Fruit fly (Drosophila melanogaster) whole organism, prepupa: ENCODE results near the gene Cpr67B.

ENCODE experiments used
- Blimp-1 ChIP-seq: fragments of 200-800 bp; sonication (Bioruptor generic); optimal IDR thresholded peaks from 3 replicates; lab custom pipeline; 2017; ENCODE audit warnings: missing biosample characterization, missing genetic modification characterization, mild to moderate bottlenecking, moderate library complexity, missing genetic modification reagents
- CG10631 ChIP-seq: fragments of 200-800 bp; sonication (Bioruptor generic); optimal IDR thresholded peaks from 2 replicates; lab custom pipeline; 2016; ENCODE audit warnings: missing biosample characterization, missing genetic modification characterization
- CG10669 ChIP-seq: fragments of 200-800 bp; sonication (Bioruptor generic); optimal IDR thresholded peaks from 3 replicates; lab custom pipeline; 2018; ENCODE audit warnings: missing biosample characterization, mild to moderate bottlenecking, missing genetic modification characterization, moderate library complexity
- CG11762 ChIP-seq: fragments of 200-800 bp; sonication (Bioruptor generic); optimal IDR thresholded peaks from 3 replicates; lab custom pipeline; 2016; ENCODE audit warnings: missing biosample characterization, missing genetic modification characterization; ENCODE audit not compliant: insufficient read depth
- CG11902 ChIP-seq: fragments of 200-800 bp; sonication (Bioruptor generic); optimal IDR thresholded peaks from 3 replicates; lab custom pipeline; 2016; ENCODE audit warnings: missing biosample characterization, missing genetic modification characterization
- CG15336 ChIP-seq: fragments of 200-800 bp; sonication (Bioruptor generic); IDR thresholded peaks from 2 replicates; pipeline ENCODE4 v1.3.6; 2022; ENCODE audit warnings: missing biosample characterization, missing genetic modification characterization
- CG1621 ChIP-seq: fragments of 200-800 bp; sonication (Bioruptor generic); optimal IDR thresholded peaks from 3 replicates; lab custom pipeline; 2018; ENCODE audit warnings: missing biosample characterization, mild to moderate bottlenecking, missing genetic modification characterization
- CG16779 ChIP-seq: fragments of 200-800 bp; sonication (Bioruptor generic); optimal IDR thresholded peaks from 3 replicates; lab custom pipeline; 2017; ENCODE audit warnings: missing biosample characterization, mild to moderate bottlenecking, missing genetic modification characterization
- CG3032 ChIP-seq: fragments of 200-800 bp; optimal IDR thresholded peaks from 2 replicates; lab custom pipeline; 2019; ENCODE audit warnings: missing biosample characterization, mild to moderate bottlenecking, missing genetic modification characterization, moderate library complexity
- CG32006 ChIP-seq: fragments of 200-800 bp; sonication (Bioruptor generic); optimal IDR thresholded peaks from 3 replicates; lab custom pipeline; 2017; ENCODE audit warnings: missing biosample characterization, mild to moderate bottlenecking, missing genetic modification characterization
- CG3919 ChIP-seq: fragments of 200-800 bp; sonication (Bioruptor generic); optimal IDR thresholded peaks from 3 replicates; lab custom pipeline; 2016; ENCODE audit warnings: missing biosample characterization, missing genetic modification characterization
- CG6163 ChIP-seq: fragments of 200-800 bp; sonication (Bioruptor generic); IDR thresholded peaks from 3 replicates; pipeline ENCODE4 v1.3.6; 2022; ENCODE audit warnings: missing biosample characterization, missing genetic modification characterization
- CG6276 ChIP-seq: fragments of 200-800 bp; sonication (Bioruptor generic); optimal IDR thresholded peaks from 2 replicates; lab custom pipeline; 2017; ENCODE audit warnings: missing biosample characterization, mild to moderate bottlenecking, missing genetic modification characterization
- CG8319 ChIP-seq: fragments of 200-800 bp; sonication (Bioruptor generic); optimal IDR thresholded peaks from 3 replicates; lab custom pipeline; 2016; ENCODE audit warnings: missing biosample characterization, missing genetic modification characterization
- CG8632 ChIP-seq: fragments of 200-800 bp; sonication (Bioruptor generic); optimal IDR thresholded peaks from 3 replicates; lab custom pipeline; 2016; ENCODE audit warnings: missing biosample characterization, missing genetic modification characterization
- CG9139 ChIP-seq: fragments of 200-800 bp; sonication (Bioruptor generic); optimal IDR thresholded peaks from 3 replicates; lab custom pipeline; 2017; ENCODE audit warnings: missing biosample characterization, mild to moderate bottlenecking, missing genetic modification characterization
- Eip75B ChIP-seq: fragments of 200-800 bp; sonication (Bioruptor generic); optimal IDR thresholded peaks from 3 replicates; lab custom pipeline; 2016; ENCODE audit warnings: missing biosample characterization, missing genetic modification characterization
- Eip78C ChIP-seq: fragments of 200-800 bp; sonication (Bioruptor generic); peaks from one replicate; lab custom pipeline; 2016; ENCODE audit warnings: missing biosample characterization, missing genetic modification characterization
- Ets96B ChIP-seq: fragments of 200-800 bp; optimal IDR thresholded peaks from 2 replicates; lab custom pipeline; 2019; ENCODE audit warnings: missing biosample characterization, mild to moderate bottlenecking, missing genetic modification characterization, moderate library complexity
- Hr38 ChIP-seq: sonication (Bioruptor generic); optimal IDR thresholded peaks from 2 replicates; lab custom pipeline; 2016; ENCODE audit warnings: missing biosample characterization, missing genetic modification characterization
- Lpt ChIP-seq: fragments of 200-800 bp; sonication (Bioruptor generic); optimal IDR thresholded peaks from 3 replicates; lab custom pipeline; 2016; ENCODE audit warnings: missing biosample characterization, missing genetic modification characterization
- Sox102F ChIP-seq: fragments of 200-800 bp; sonication (Bioruptor generic); optimal IDR thresholded peaks from 2 replicates; lab custom pipeline; 2016; ENCODE audit warnings: missing biosample characterization, mild to moderate bottlenecking, missing genetic modification characterization
- Sox14 ChIP-seq: fragments of 200-800 bp; sonication (Bioruptor generic); optimal IDR thresholded peaks from 3 replicates; lab custom pipeline; 2016; ENCODE audit warnings: missing biosample characterization, missing genetic modification characterization
- Sox15 ChIP-seq: fragments of 200-800 bp; sonication (Bioruptor generic); optimal IDR thresholded peaks from 3 replicates; lab custom pipeline; 2016; ENCODE audit warnings: missing biosample characterization, missing genetic modification characterization
- achi ChIP-seq: fragments of 200-800 bp; sonication (Bioruptor generic); optimal IDR thresholded peaks from 3 replicates; lab custom pipeline; 2016; ENCODE audit warnings: missing biosample characterization, missing genetic modification characterization
- dac ChIP-seq: fragments of 200-800 bp; sonication (Bioruptor generic); optimal IDR thresholded peaks from 2 replicates; lab custom pipeline; 2017; ENCODE audit warnings: missing biosample characterization, mild to moderate bottlenecking, missing genetic modification characterization
- dsx ChIP-seq: fragments of 200-800 bp; optimal IDR thresholded peaks from 3 replicates; lab custom pipeline; 2019; ENCODE audit warnings: missing biosample characterization, mild to moderate bottlenecking, missing genetic modification characterization, moderate library complexity; ENCODE audit not compliant: poor library complexity, severe bottlenecking
- eg ChIP-seq: fragments of 200-800 bp; sonication (Bioruptor generic); IDR thresholded peaks from 3 replicates; pipeline ENCODE4 v1.3.6; 2022; ENCODE audit warnings: missing biosample characterization, missing genetic modification characterization
- fd85E ChIP-seq: fragments of 200-800 bp; sonication (Bioruptor generic); optimal IDR thresholded peaks from 3 replicates; lab custom pipeline; 2016; ENCODE audit warnings: missing biosample characterization, missing genetic modification characterization
- fkh ChIP-seq: fragments of 200-800 bp; sonication (Bioruptor generic); optimal IDR thresholded peaks from 3 replicates; lab custom pipeline; 2017; ENCODE audit warnings: missing biosample characterization, mild to moderate bottlenecking, missing genetic modification characterization, moderate library complexity
- lz ChIP-seq: fragments of 200-800 bp; sonication (Bioruptor generic); optimal IDR thresholded peaks from 3 replicates; lab custom pipeline; 2016; ENCODE audit warnings: missing biosample characterization, missing genetic modification characterization
- net ChIP-seq: fragments of 200-800 bp; sonication (Bioruptor generic); optimal IDR thresholded peaks from 3 replicates; lab custom pipeline; 2016; ENCODE audit warnings: missing biosample characterization, missing genetic modification characterization
- pdm3 ChIP-seq: fragments of 200-800 bp; sonication (Bioruptor generic); optimal IDR thresholded peaks from 3 replicates; lab custom pipeline; 2016; ENCODE audit warnings: missing biosample characterization, missing genetic modification characterization
- salr ChIP-seq, 2 experiments: fragments of 200-800 bp; sonication (Bioruptor generic); optimal IDR thresholded peaks; 3 replicates each; lab custom pipeline; 2016 to 2018; ENCODE audit warnings: missing biosample characterization in 2 of 2, missing genetic modification characterization in 2 of 2, mild to moderate bottlenecking in 1 of 2
- spab ChIP-seq: fragments of 200-800 bp; sonication (Bioruptor generic); optimal IDR thresholded peaks from 2 replicates; lab custom pipeline; 2017; ENCODE audit warnings: missing biosample characterization, mild to moderate bottlenecking, missing genetic modification characterization, missing genetic modification reagents
- ss ChIP-seq, 2 experiments: fragments of 200-800 bp; sonication (Bioruptor generic); optimal IDR thresholded peaks; 2 replicates in 1 of 2; 3 replicates in 1 of 2; lab custom pipeline; 2017 to 2018; ENCODE audit warnings: mild to moderate bottlenecking in 2 of 2, missing biosample characterization in 2 of 2, missing genetic modification characterization in 2 of 2, moderate library complexity in 1 of 2
- svp ChIP-seq: fragments of 200-800 bp; sonication (Bioruptor generic); peaks from one replicate; lab custom pipeline; 2016; ENCODE audit warnings: missing biosample characterization, missing genetic modification characterization
- vri ChIP-seq: fragments of 200-800 bp; sonication (Bioruptor generic); optimal IDR thresholded peaks from 3 replicates; lab custom pipeline; 2016; ENCODE audit warnings: missing biosample characterization, mild to moderate bottlenecking, missing genetic modification characterization

Cpr67B gene

DNA sequence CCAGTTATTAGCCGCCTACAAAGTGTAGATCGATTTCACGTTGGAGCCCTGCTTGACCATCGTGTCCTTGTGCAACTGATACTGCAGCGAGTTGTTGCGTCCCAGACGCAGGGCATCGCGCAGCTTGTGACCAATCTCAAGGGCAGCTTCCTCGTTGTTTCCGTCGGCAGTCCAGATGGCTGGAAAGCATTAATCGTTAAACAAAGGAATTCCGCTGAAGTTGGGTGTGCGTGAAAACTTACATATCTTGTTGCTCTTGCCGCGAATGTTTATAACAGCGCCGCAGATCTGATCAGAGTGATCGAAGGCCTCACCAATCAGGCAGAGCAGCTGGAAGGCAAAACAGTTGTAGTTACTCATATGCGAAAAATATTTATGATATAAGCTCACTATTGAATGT is 4.7 kb upstream of the Cpr67B start:
- TF ChIP-seq Sox14 (GFP tag; lab: Kevin White, UChicago) (peak; percentile 13), Eip78C (GFP tag; lab: Kevin White, UChicago) (no peak), lz (GFP tag; lab: Kevin White, UChicago) (no peak), salr (GFP tag; optimal IDR thresholded peaks at IDR 0.05; lab: Kevin White, UChicago) (no peak), dac (GFP tag; lab: Kevin White, UChicago) (no peak), Sox15 (GFP tag; lab: Kevin White, UChicago) (no peak), achi (GFP tag; lab: Kevin White, UChicago) (no peak), CG1621 (peak; percentile 55), CG9139 (GFP tag; lab: Kevin White, UChicago) (no peak), CG11762 (GFP tag; lab: Kevin White, UChicago) (no peak), svp (GFP tag; lab: Kevin White, UChicago) (no peak), CG8632 (GFP tag; lab: Kevin White, UChicago) (no peak), eg (no peak), CG10669 (GFP tag; lab: Kevin White, UChicago) (no peak)

DNA sequence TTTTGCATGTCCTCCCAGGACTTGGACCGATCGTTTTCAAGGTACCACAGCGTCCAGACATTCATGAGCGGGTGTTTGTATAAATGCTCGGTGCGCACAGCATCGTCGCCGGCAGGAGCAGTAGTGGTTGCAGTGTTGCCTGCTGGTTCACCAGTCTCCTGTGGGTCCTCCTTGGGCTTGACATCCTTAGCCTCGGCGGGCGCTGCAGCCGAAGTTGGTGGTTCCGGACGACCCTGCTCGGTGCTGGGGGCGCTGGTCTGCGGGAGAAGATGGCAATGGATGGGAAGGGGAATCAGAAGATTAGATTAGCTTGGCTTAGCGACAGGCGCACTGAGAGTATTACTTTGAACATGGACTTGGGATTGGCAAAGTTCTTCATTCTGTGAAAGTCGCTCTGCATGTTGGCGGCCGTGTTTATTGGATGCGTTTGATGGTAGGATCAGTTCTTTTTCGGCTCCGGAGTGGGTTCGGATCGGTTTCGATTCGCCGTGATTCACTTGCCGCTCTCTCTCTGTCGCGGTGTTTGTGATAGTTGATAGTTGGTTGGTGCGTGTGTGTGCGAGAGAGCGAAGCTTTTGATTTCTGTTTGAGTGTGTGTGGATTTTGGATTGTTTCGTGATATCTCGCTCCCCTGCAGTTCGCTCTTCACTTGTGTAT is 3.8 kb upstream of the Cpr67B start:
- TF ChIP-seq Blimp-1 (no peak), CG8632 (GFP tag; lab: Kevin White, UChicago) (no peak), Ets96B (tag; lab: Kevin White, UChicago) (no peak), CG8319 (GFP tag; lab: Kevin White, UChicago) (no peak), fkh (GFP tag; lab: Kevin White, UChicago) (no peak), CG32006 (no peak), CG3919 (GFP tag; lab: Kevin White, UChicago) (no peak), dsx (GFP tag; lab: Kevin White, UChicago) (no peak), CG1621 (peak; percentile 58), spab (no peak), Eip75B (GFP tag; lab: Kevin White, UChicago) (no peak), ss (GFP tag; optimal IDR thresholded peaks at IDR 0.05; lab: Kevin White, UChicago) (no peak), CG15336 (GFP tag; lab: Robert Waterston, UW) (peak; percentile 43; the same call in 1 of the 2 replicates), CG6276 (no peak), CG6163 (GFP tag; lab: Robert Waterston, UW) (0 out of 3 replicates have a peak, but pooled peaks have one; percentile 24), Lpt (GFP tag; lab: Kevin White, UChicago) (no peak), CG10631 (GFP tag; lab: Kevin White, UChicago) (no peak), CG11762 (GFP tag; lab: Kevin White, UChicago) (no peak), svp (GFP tag; lab: Kevin White, UChicago) (no peak), pdm3 (no peak), CG3032 (tag; lab: Kevin White, UChicago) (no peak)

DNA sequence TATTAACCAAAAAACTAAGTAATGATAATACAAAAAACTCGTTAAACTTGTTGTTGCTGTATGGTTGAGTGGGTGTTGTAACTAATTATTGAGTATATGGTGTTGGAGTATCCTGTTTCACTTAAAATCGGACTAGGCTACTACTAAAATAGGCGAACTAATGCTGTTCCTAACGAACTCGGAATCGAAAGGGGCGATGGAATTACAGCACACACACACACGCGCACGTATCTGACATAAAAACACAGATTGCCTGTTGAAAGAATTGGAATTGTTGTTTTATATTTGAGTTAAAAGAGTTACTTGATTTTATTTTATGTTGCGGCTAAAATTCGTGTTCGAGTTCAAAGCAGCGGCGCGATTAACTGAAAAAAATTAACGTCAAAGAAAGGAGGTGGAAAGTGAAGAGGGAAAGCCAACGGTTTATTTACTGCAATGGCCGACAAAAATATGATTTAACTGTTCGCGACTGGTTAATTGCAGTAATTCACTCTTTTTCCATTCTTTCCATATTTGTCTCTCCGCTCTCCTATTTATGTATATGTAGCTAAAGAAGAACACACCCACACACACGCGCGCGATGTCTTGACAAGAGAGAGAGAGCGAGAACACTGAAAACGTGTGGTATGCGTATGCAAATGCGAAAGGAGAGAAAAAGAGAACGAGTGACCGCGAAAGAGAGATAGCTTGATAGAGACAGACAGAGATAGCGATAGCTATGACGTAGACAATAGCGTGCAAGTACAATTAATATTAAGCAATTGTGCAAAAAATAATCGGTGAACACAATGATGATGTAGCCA is 3.0 kb upstream of the Cpr67B start:
- TF ChIP-seq Sox15 (GFP tag; lab: Kevin White, UChicago) (no peak), CG1621 (peak; percentile 30), CG11902 (no peak), CG3032 (tag; lab: Kevin White, UChicago) (no peak), Sox102F (no peak), net (GFP tag; lab: Kevin White, UChicago) (no peak), Lpt (GFP tag; lab: Kevin White, UChicago) (no peak), ss (GFP tag; optimal IDR thresholded peaks at IDR 0.05; lab: Kevin White, UChicago) (peak; percentile 44 to 72), vri (peak; percentile 67), fd85E (no peak), CG9139 (GFP tag; lab: Kevin White, UChicago) (peak; percentile 13), Ets96B (tag; lab: Kevin White, UChicago) (no peak), svp (GFP tag; lab: Kevin White, UChicago) (no peak), CG6163 (GFP tag; lab: Robert Waterston, UW) (peak; percentile 56; the same call in 2 of the 3 replicates), CG16779 (tag; lab: Kevin White, UChicago) (peak; percentile 15), fkh (GFP tag; lab: Kevin White, UChicago) (peak; percentile 1), Hr38 (GFP tag; lab: Kevin White, UChicago) (no peak)
- TF ChIP-seq, all 60 proteins: peak for 7
